Worm (Caenorhabditis elegans) whole organism, young adult: Measurements from ENCODE around the gene mltn-1.

Experiments used
- F10E7.11 ChIP-seq: sonication (generic microtip); optimal IDR thresholded peaks from 2 replicates; lab custom pipeline; 2017; ENCODE audit warnings: mild to moderate bottlenecking, missing genetic modification characterization, moderate library complexity, missing compliant biosample characterization
- K11D2.4 ChIP-seq: fragments of 200-800 bp; sonication (Bioruptor generic); IDR thresholded peaks from 2 replicates; pipeline ENCODE4 v1.3.6; 2022; ENCODE audit warnings: missing genetic modification reagents, missing genetic modification characterization, missing compliant biosample characterization
- ceh-40 ChIP-seq: fragments of 200-800 bp; sonication (Bioruptor generic); IDR thresholded peaks from 2 replicates; pipeline ENCODE4 v1.3.6; 2022; ENCODE audit warnings: missing genetic modification characterization, missing compliant biosample characterization
- ceh-79 ChIP-seq: sonication (generic microtip); optimal IDR thresholded peaks from 2 replicates; lab custom pipeline; 2017; ENCODE audit warnings: mild to moderate bottlenecking, missing genetic modification characterization, missing compliant biosample characterization
- chd-7 ChIP-seq: sonication (generic microtip); optimal IDR thresholded peaks from 2 replicates; lab custom pipeline; 2016; ENCODE audit warnings: mild to moderate bottlenecking, missing genetic modification characterization, moderate library complexity, missing compliant biosample characterization
- lin-26 ChIP-seq: fragments of 200-800 bp; sonication (Bioruptor generic); IDR thresholded peaks from 2 replicates; pipeline ENCODE4 v1.3.6; 2022; ENCODE audit warnings: missing genetic modification reagents, missing genetic modification characterization, missing compliant biosample characterization
- madf-6 ChIP-seq: fragments of 200-800 bp; sonication (Bioruptor generic); IDR thresholded peaks from 2 replicates; pipeline ENCODE4 v1.3.6; 2022; ENCODE audit warnings: missing genetic modification reagents, missing genetic modification characterization, missing compliant biosample characterization
- pha-4 ChIP-seq: fragments of 150-350 bp; sonication (generic microtip); optimal IDR thresholded peaks from 2 replicates; lab custom pipeline; 2014; ENCODE audit warnings: missing biosample characterization, missing genetic modification reagents, missing genetic modification characterization
- snpc-4 ChIP-seq, 5 experiments: fragments of 150-350 bp in 1 of 5; sonication (generic microtip) in 4 of 5; optimal IDR thresholded peaks; 2 replicates each; lab custom pipeline; 2014 to 2018; ENCODE audit warnings: missing genetic modification characterization in 5 of 5, missing biosample characterization in 3 of 5, antibody characterized with exemption in 2 of 5, mild to moderate bottlenecking in 2 of 5, missing compliant biosample characterization in 2 of 5, missing genotype in 2 of 5, moderate library complexity in 2 of 5, missing genetic modification reagents in 1 of 5

ce11 chrII:13149965-13150364 is 4.9 kb upstream of the mltn-1 start:
- TF ChIP-seq chd-7 (no peak), madf-6 (GFP tag; lab: Robert Waterston, UW) (no peak), ceh-79 (no peak), F10E7.11 (tag; lab: Kevin White, UChicago) (no peak), snpc-4 (GFP tag; optimal IDR thresholded peaks at IDR 0.05; lab: Kevin White, UChicago) (no peak), snpc-4 (tag; optimal IDR thresholded peaks at IDR 0.05; lab: Kevin White, UChicago) (no peak), lin-26 (GFP tag; lab: Robert Waterston, UW) (no peak), pha-4 (tag; lab: Kevin White, UChicago) (no peak), K11D2.4 (no peak), ceh-40 (GFP tag; lab: Robert Waterston, UW) (no peak)
